Fruit fly (Drosophila melanogaster) whole organism, embryonic: ENCODE measurements around the gene eIF4E6.

Experiments used
- Ada2b ChIP-seq: fragments of 200-800 bp; sonication (Bioruptor generic); IDR thresholded peaks from 2 replicates; pipeline ENCODE4 v1.3.6; 2022; ENCODE audit warnings: missing biosample characterization, missing genetic modification characterization
- Atf-2 ChIP-seq: fragments of 200-800 bp; sonication (Bioruptor generic); optimal IDR thresholded peaks from 2 replicates; lab custom pipeline; 2016; ENCODE audit warnings: missing biosample characterization, missing genetic modification characterization
- Atf3 ChIP-seq: fragments of 200-800 bp; sonication (Bioruptor generic); optimal IDR thresholded peaks from 3 replicates; lab custom pipeline; 2016; ENCODE audit warnings: missing biosample characterization, missing genetic modification characterization
- CG11456 ChIP-seq: fragments of 200-800 bp; sonication (Bioruptor generic); IDR thresholded peaks from 3 replicates; pipeline ENCODE4 v1.3.6; 2022; ENCODE audit warnings: missing biosample characterization, missing genetic modification characterization
- CG13424 ChIP-seq: fragments of 200-800 bp; sonication (Bioruptor generic); optimal IDR thresholded peaks from 2 replicates; lab custom pipeline; 2019; ENCODE audit warnings: missing biosample characterization, mild to moderate bottlenecking, missing genetic modification characterization, moderate library complexity
- CG14965 ChIP-seq: fragments of 200-800 bp; sonication (Bioruptor generic); optimal IDR thresholded peaks from 2 replicates; lab custom pipeline; 2016; ENCODE audit warnings: missing biosample characterization, missing genetic modification characterization, borderline replicate concordance
- CG15514 ChIP-seq: fragments of 200-800 bp; sonication (Bioruptor generic); optimal IDR thresholded peaks from 3 replicates; lab custom pipeline; 2017; ENCODE audit warnings: missing biosample characterization, missing genetic modification characterization, mild to moderate bottlenecking, moderate library complexity, missing genetic modification reagents
- CG15696 ChIP-seq: fragments of 200-800 bp; sonication (Bioruptor generic); optimal IDR thresholded peaks from 2 replicates; lab custom pipeline; 2019; ENCODE audit warnings: missing biosample characterization, mild to moderate bottlenecking, missing genetic modification characterization, moderate library complexity
- CG1647 ChIP-seq: fragments of 200-800 bp; sonication (Bioruptor generic); optimal IDR thresholded peaks from 3 replicates; lab custom pipeline; 2016; ENCODE audit warnings: missing biosample characterization, missing genetic modification characterization
- CG16779 ChIP-seq: fragments of 200-800 bp; sonication (Bioruptor generic); IDR thresholded peaks from 2 replicates; pipeline ENCODE4 v1.3.6; 2022; ENCODE audit warnings: missing biosample characterization, missing genetic modification characterization
- CG1832 ChIP-seq: fragments of 200-800 bp; sonication (Bioruptor generic); optimal IDR thresholded peaks from 2 replicates; lab custom pipeline; 2017; ENCODE audit warnings: missing biosample characterization, mild to moderate bottlenecking, missing genetic modification characterization, inconsistent platforms
- CG18599 ChIP-seq: fragments of 200-800 bp; sonication (Bioruptor generic); optimal IDR thresholded peaks from 3 replicates; lab custom pipeline; 2017; ENCODE audit warnings: missing biosample characterization, missing genetic modification characterization, mild to moderate bottlenecking, moderate library complexity, missing genetic modification reagents
- CG2116 ChIP-seq: fragments of 200-800 bp; sonication (Bioruptor generic); optimal IDR thresholded peaks from 3 replicates; lab custom pipeline; 2018; ENCODE audit warnings: missing biosample characterization, mild to moderate bottlenecking, missing genetic modification characterization
- CG2120 ChIP-seq: fragments of 200-800 bp; sonication (Bioruptor generic); optimal IDR thresholded peaks from 3 replicates; lab custom pipeline; 2016; ENCODE audit warnings: missing biosample characterization, missing genetic modification characterization
- CG31365 ChIP-seq: fragments of 200-800 bp; sonication (Bioruptor generic); optimal IDR thresholded peaks from 2 replicates; lab custom pipeline; 2018; ENCODE audit warnings: missing biosample characterization, mild to moderate bottlenecking, missing genetic modification characterization
- CG31441 ChIP-seq: fragments of 200-800 bp; sonication (Bioruptor generic); IDR thresholded peaks from 2 replicates; pipeline ENCODE4 v1.3.6; 2022; ENCODE audit warnings: missing biosample characterization, missing genetic modification characterization
- CG32767 ChIP-seq: fragments of 200-800 bp; sonication (Bioruptor generic); IDR thresholded peaks from 2 replicates; pipeline ENCODE4 v1.3.6; 2022; ENCODE audit warnings: missing biosample characterization, missing genetic modification characterization
- CG4328 ChIP-seq: fragments of 200-800 bp; sonication (Bioruptor generic); optimal IDR thresholded peaks from 3 replicates; lab custom pipeline; 2017; ENCODE audit warnings: missing biosample characterization, missing genetic modification reagents, missing genetic modification characterization
- CG4730 ChIP-seq: fragments of 200-800 bp; sonication (Bioruptor generic); IDR thresholded peaks from 2 replicates; pipeline ENCODE4 v1.3.6; 2022; ENCODE audit warnings: missing biosample characterization, missing genetic modification characterization
- CG6765 ChIP-seq: fragments of 200-800 bp; sonication (Bioruptor generic); optimal IDR thresholded peaks from 3 replicates; lab custom pipeline; 2017; ENCODE audit warnings: missing biosample characterization, mild to moderate bottlenecking, missing genetic modification characterization
- CG7372 ChIP-seq: fragments of 200-800 bp; sonication (Bioruptor generic); IDR thresholded peaks from 2 replicates; pipeline ENCODE4 v1.3.6; 2022; ENCODE audit warnings: missing biosample characterization, missing genetic modification characterization
- CG9215 ChIP-seq: fragments of 200-800 bp; sonication (Bioruptor generic); IDR thresholded peaks from 2 replicates; pipeline ENCODE4 v1.3.6; 2022; ENCODE audit warnings: missing biosample characterization, missing genetic modification characterization
- CG9727 ChIP-seq: fragments of 200-800 bp; sonication (Bioruptor generic); optimal IDR thresholded peaks from 3 replicates; lab custom pipeline; 2017; ENCODE audit warnings: missing biosample characterization, mild to moderate bottlenecking, missing genetic modification characterization
- CG9817 ChIP-seq: fragments of 200-800 bp; sonication (Bioruptor generic); optimal IDR thresholded peaks from 2 replicates; lab custom pipeline; 2018; ENCODE audit warnings: missing biosample characterization, mild to moderate bottlenecking, missing genetic modification characterization, moderate library complexity
- Dek ChIP-seq: fragments of 200-800 bp; sonication (Bioruptor generic); optimal IDR thresholded peaks from 3 replicates; lab custom pipeline; 2019; ENCODE audit warnings: missing biosample characterization, mild to moderate bottlenecking, missing genetic modification characterization, moderate library complexity
- Dip3 ChIP-seq: fragments of 200-800 bp; sonication (Bioruptor generic); optimal IDR thresholded peaks from 3 replicates; lab custom pipeline; 2016; ENCODE audit warnings: missing biosample characterization, missing genetic modification characterization
- Doc2 ChIP-seq: fragments of 200-800 bp; sonication (Bioruptor generic); IDR thresholded peaks from 2 replicates; pipeline ENCODE4 v1.3.6; 2022; ENCODE audit warnings: missing biosample characterization, missing genetic modification characterization
- E2f2 ChIP-seq: fragments of 200-800 bp; sonication (Bioruptor generic); IDR thresholded peaks from 2 replicates; pipeline ENCODE4 v1.3.6; 2022; ENCODE audit warnings: missing biosample characterization, missing genetic modification characterization
- HLH3B ChIP-seq: fragments of 200-800 bp; sonication (Bioruptor generic); IDR thresholded peaks from 2 replicates; pipeline ENCODE4 v1.3.6; 2022; ENCODE audit warnings: missing biosample characterization, missing genetic modification characterization
- HmgD ChIP-seq: fragments of 200-800 bp; sonication (Bioruptor generic); optimal IDR thresholded peaks from 3 replicates; lab custom pipeline; 2016; ENCODE audit warnings: missing biosample characterization, missing genetic modification characterization
- Med ChIP-seq: fragments of 200-800 bp; sonication (Bioruptor generic); peaks from one replicate; lab custom pipeline; 2016; ENCODE audit warnings: missing biosample characterization, missing genetic modification characterization, mild to moderate bottlenecking, inconsistent platforms, moderate library complexity
- NC2β ChIP-seq: fragments of 200-800 bp; sonication (Bioruptor generic); optimal IDR thresholded peaks from 2 replicates; lab custom pipeline; 2016; ENCODE audit warnings: missing biosample characterization, missing genetic modification characterization
- NK7.1 ChIP-seq: fragments of 200-800 bp; sonication (Bioruptor generic); optimal IDR thresholded peaks from 3 replicates; lab custom pipeline; 2016; ENCODE audit warnings: missing biosample characterization, missing genetic modification characterization
- Pdp1 ChIP-seq, 2 experiments: fragments of 200-800 bp; sonication (Bioruptor generic); optimal IDR thresholded peaks; 3 replicates each; lab custom pipeline; 2016; ENCODE audit warnings: missing biosample characterization in 2 of 2, missing genetic modification characterization in 2 of 2, mild to moderate bottlenecking in 1 of 2, moderate library complexity in 1 of 2
- Poxn ChIP-seq: fragments of 200-800 bp; sonication (Bioruptor generic); IDR thresholded peaks from 2 replicates; pipeline ENCODE4 v1.3.6; 2022; ENCODE audit warnings: missing biosample characterization, missing genetic modification characterization
- Tbp ChIP-seq: fragments of >200 bp; optimal IDR thresholded peaks from 2 replicates; lab custom pipeline; 2018; ENCODE audit warnings: missing biosample characterization, missing genetic modification characterization
- aop ChIP-seq: fragments of 200-800 bp; sonication (Bioruptor generic); IDR thresholded peaks from 2 replicates; pipeline ENCODE4 v1.3.6; 2022; ENCODE audit warnings: missing biosample characterization, missing genetic modification characterization
- caup ChIP-seq: fragments of 200-800 bp; sonication (Bioruptor generic); optimal IDR thresholded peaks from 3 replicates; lab custom pipeline; 2017; ENCODE audit warnings: missing biosample characterization, mild to moderate bottlenecking, missing genetic modification characterization, moderate library complexity; ENCODE audit not compliant: severe bottlenecking
- crp ChIP-seq, 2 experiments: fragments of 200-800 bp; sonication (Bioruptor generic); optimal IDR thresholded peaks; 2 replicates in 1 of 2; 3 replicates in 1 of 2; lab custom pipeline; 2017; ENCODE audit warnings: missing biosample characterization in 2 of 2, missing genetic modification characterization in 2 of 2, mild to moderate bottlenecking in 1 of 2, moderate library complexity in 1 of 2
- gcm2 ChIP-seq: fragments of 200-800 bp; sonication (Bioruptor generic); optimal IDR thresholded peaks from 2 replicates; lab custom pipeline; 2016; ENCODE audit warnings: missing biosample characterization, missing genetic modification characterization
- gem ChIP-seq: fragments of 200-800 bp; sonication (Bioruptor generic); optimal IDR thresholded peaks from 2 replicates; lab custom pipeline; 2019; ENCODE audit warnings: missing biosample characterization, mild to moderate bottlenecking, missing genetic modification characterization, moderate library complexity
- gsb ChIP-seq: fragments of 200-800 bp; sonication (Bioruptor generic); IDR thresholded peaks from 2 replicates; pipeline ENCODE4 v1.3.6; 2022; ENCODE audit warnings: missing biosample characterization, missing genetic modification characterization
- hth ChIP-seq: fragments of >200 bp; optimal IDR thresholded peaks from 2 replicates; lab custom pipeline; 2017; ENCODE audit warnings: inconsistent platforms
- ind ChIP-seq: fragments of 200-800 bp; sonication (Bioruptor generic); optimal IDR thresholded peaks from 3 replicates; lab custom pipeline; 2016; ENCODE audit warnings: missing biosample characterization, missing genetic modification characterization
- jing ChIP-seq: fragments of 200-800 bp; sonication (Bioruptor generic); optimal IDR thresholded peaks from 2 replicates; lab custom pipeline; 2018; ENCODE audit warnings: missing biosample characterization, mild to moderate bottlenecking, missing genetic modification characterization
- luna ChIP-seq: fragments of 200-800 bp; sonication (Bioruptor generic); optimal IDR thresholded peaks from 2 replicates; lab custom pipeline; 2016; ENCODE audit warnings: missing biosample characterization, missing genetic modification characterization
- pho ChIP-seq: fragments of 200-800 bp; sonication (Bioruptor generic); optimal IDR thresholded peaks from 2 replicates; lab custom pipeline; 2016; ENCODE audit warnings: missing biosample characterization, missing genetic modification characterization
- pros ChIP-seq: fragments of 200-800 bp; sonication (Bioruptor generic); optimal IDR thresholded peaks from 3 replicates; lab custom pipeline; 2019; ENCODE audit warnings: missing biosample characterization, mild to moderate bottlenecking, missing genetic modification characterization, moderate library complexity
- tin ChIP-seq: fragments of 200-800 bp; sonication (Bioruptor generic); optimal IDR thresholded peaks from 3 replicates; lab custom pipeline; 2016; ENCODE audit warnings: missing biosample characterization, missing genetic modification characterization
- trem ChIP-seq: fragments of 200-800 bp; optimal IDR thresholded peaks from 3 replicates; lab custom pipeline; 2019; ENCODE audit warnings: missing biosample characterization, mild to moderate bottlenecking, missing genetic modification characterization, moderate library complexity
- wor ChIP-seq: fragments of 200-800 bp; sonication (Bioruptor generic); IDR thresholded peaks from 2 replicates; pipeline ENCODE4 v1.3.6; 2022; ENCODE audit warnings: missing biosample characterization, missing genetic modification characterization

Gene eIF4E6

dm6 chr3R:29074001-29074609 is 47.1 kb upstream of the eIF4E6 start (continued):
- TF ChIP-seq jing (GFP tag; lab: Kevin White, UChicago) (no peak), CG2116 (no peak), gcm2 (GFP tag; lab: Kevin White, UChicago) (no peak), Dip3 (GFP tag; lab: Kevin White, UChicago) (no peak), trem (tag; lab: Kevin White, UChicago) (no peak), CG13424 (no peak), CG9817 (tag; lab: Kevin White, UChicago) (no peak), CG2120 (GFP tag; lab: Kevin White, UChicago) (no peak), tin (GFP tag; lab: Kevin White, UChicago) (no peak), CG9727 (GFP tag; lab: Kevin White, UChicago) (no peak), Pdp1 (GFP tag; optimal IDR thresholded peaks at IDR 0.05; lab: Kevin White, UChicago) (peak in 1 of 2 experiments; percentile 76), ind (GFP tag; lab: Kevin White, UChicago) (no peak), Doc2 (GFP tag; lab: Robert Waterston, UW) (no peak), CG4328 (no peak), HmgD (GFP tag; lab: Kevin White, UChicago) (no peak), luna (GFP tag; lab: Kevin White, UChicago) (no peak), CG18599 (GFP tag; lab: Kevin White, UChicago) (peak; percentile 18), CG1647 (GFP tag; lab: Kevin White, UChicago) (no peak), CG31365 (no peak), CG15514 (GFP tag; lab: Kevin White, UChicago) (no peak), CG31441 (GFP tag; lab: Robert Waterston, UW) (no peak), pros (GFP tag; lab: Kevin White, UChicago) (no peak), gem (tag; lab: Kevin White, UChicago) (no peak), CG11456 (GFP tag; lab: Robert Waterston, UW) (no peak), CG4730 (GFP tag; lab: Robert Waterston, UW) (no peak), CG16779 (GFP tag; lab: Robert Waterston, UW) (no peak), CG7372 (GFP tag; lab: Robert Waterston, UW) (no peak), Poxn (GFP tag; lab: Robert Waterston, UW) (no peak), wor (GFP tag; lab: Robert Waterston, UW) (no peak), caup (GFP tag; lab: Kevin White, UChicago) (no peak), Med (GFP tag; lab: Kevin White, UChicago) (peak; percentile 59), CG6765 (GFP tag; lab: Kevin White, UChicago) (no peak), CG15696 (tag; lab: Kevin White, UChicago) (peak; percentile 19), Ada2b (GFP tag; lab: Robert Waterston, UW) (no peak), crp (GFP tag; optimal IDR thresholded peaks at IDR 0.05; lab: Kevin White, UChicago) (no peak), Atf3 (GFP tag; lab: Kevin White, UChicago) (no peak), Atf-2 (GFP tag; lab: Kevin White, UChicago) (no peak), CG32767 (GFP tag; lab: Robert Waterston, UW) (0 out of 2 replicates have a peak, but pooled peaks have one; percentile 55), gsb (GFP tag; lab: Robert Waterston, UW) (no peak), CG9215 (GFP tag; lab: Robert Waterston, UW) (no peak), Dek (no peak), NC2β (GFP tag; lab: Kevin White, UChicago) (no peak), HLH3B (GFP tag; lab: Robert Waterston, UW) (no peak), CG1832 (peak; percentile 37), E2f2 (GFP tag; lab: Robert Waterston, UW) (no peak), CG14965 (GFP tag; lab: Kevin White, UChicago) (no peak), aop (no peak), pho (GFP tag; lab: Kevin White, UChicago) (no peak), Tbp (no peak), NK7.1 (no peak), hth (no peak)
